Worm (Caenorhabditis elegans) whole organism, L2 larva: Measurements from ENCODE around the gene dim-1.

ENCODE experiments used
- elt-3 ChIP-seq: sonication (generic microtip); optimal IDR thresholded peaks from 2 replicates; lab custom pipeline; 2017; ENCODE audit warnings: missing biosample characterization, missing genetic modification characterization
- fos-1 ChIP-seq: fragments of 150-350 bp; optimal IDR thresholded peaks from 2 replicates; lab custom pipeline; 2014; ENCODE audit warnings: missing biosample characterization, missing genetic modification characterization

- TF ChIP-seq elt-3 (tag; lab: Kevin White, UChicago), result no peak
- no peak for TF ChIP-seq fos-1
These were observed 42.1 kb downstream of the dim-1 start for ce11 chrX:8015889-8016288.
